Worm (Caenorhabditis elegans) whole organism, mixed stage, embryonic: ENCODE results near the gene end-3.

Experiments
- blmp-1 ChIP-seq: fragments of 150-350 bp; optimal IDR thresholded peaks from 2 replicates; lab custom pipeline; 2014; ENCODE audit warnings: missing biosample characterization, missing genetic modification characterization
- ces-1 ChIP-seq: fragments of 150-350 bp; optimal IDR thresholded peaks from 2 replicates; lab custom pipeline; 2014; ENCODE audit warnings: missing biosample characterization, missing genetic modification reagents, missing genetic modification characterization
- cnd-1 ChIP-seq: fragments of 200-800 bp; sonication (Bioruptor generic); optimal IDR thresholded peaks from 2 replicates; lab custom pipeline; 2018; ENCODE audit warnings: mild to moderate bottlenecking, missing genetic modification characterization, missing compliant biosample characterization
- elt-1 ChIP-seq: sonication (generic microtip); optimal IDR thresholded peaks from 2 replicates; lab custom pipeline; 2017; ENCODE audit warnings: missing genetic modification characterization, mild to moderate bottlenecking, missing compliant biosample characterization, antibody characterized with exemption, moderate library complexity, borderline replicate concordance; ENCODE audit not compliant: insufficient read depth
- elt-3 ChIP-seq: fragments of 150-350 bp; optimal IDR thresholded peaks from 2 replicates; lab custom pipeline; 2014; ENCODE audit warnings: missing biosample characterization, missing genetic modification characterization
- lin-32 ChIP-seq: fragments of 200-800 bp; sonication (Bioruptor generic); optimal IDR thresholded peaks from 2 replicates; lab custom pipeline; 2018; ENCODE audit warnings: mild to moderate bottlenecking, missing genetic modification characterization, missing compliant biosample characterization
- mab-5 ChIP-seq: fragments of 150-350 bp; optimal IDR thresholded peaks from 2 replicates; lab custom pipeline; 2014; ENCODE audit warnings: missing biosample characterization, missing genetic modification characterization
- mls-2 ChIP-seq: sonication (generic microtip); optimal IDR thresholded peaks from 2 replicates; lab custom pipeline; 2016; ENCODE audit warnings: mild to moderate bottlenecking, missing genetic modification characterization, moderate library complexity, missing compliant biosample characterization
- nhr-2 ChIP-seq: fragments of 150-350 bp; optimal IDR thresholded peaks from 2 replicates; lab custom pipeline; 2014; ENCODE audit warnings: missing biosample characterization, missing genetic modification characterization
- nhr-237 ChIP-seq: fragments of 150-350 bp; optimal IDR thresholded peaks from 2 replicates; lab custom pipeline; 2014; ENCODE audit warnings: missing biosample characterization, missing genetic modification characterization
- nhr-28 ChIP-seq: fragments of 150-350 bp; optimal IDR thresholded peaks from 2 replicates; lab custom pipeline; 2014; ENCODE audit warnings: missing biosample characterization, missing genetic modification characterization
- sptf-1 ChIP-seq: sonication (generic microtip); optimal IDR thresholded peaks from 2 replicates; lab custom pipeline; 2017; ENCODE audit warnings: mild to moderate bottlenecking, missing genetic modification characterization, moderate library complexity, missing compliant biosample characterization
- unc-62 ChIP-seq: fragments of 150-350 bp; optimal IDR thresholded peaks from 2 replicates; lab custom pipeline; 2014; ENCODE audit warnings: missing biosample characterization, missing genetic modification reagents, missing genetic modification characterization
- ztf-11 ChIP-seq: fragments of 150-350 bp; optimal IDR thresholded peaks from 2 replicates; lab custom pipeline; 2014; ENCODE audit warnings: missing biosample characterization, missing genetic modification characterization

- no peak for TF ChIP-seq mab-5 (tag; lab: Kevin White, UChicago)
- TF ChIP-seq mls-2 (tag; lab: Kevin White, UChicago) = no peak
- no peak for TF ChIP-seq nhr-28 (tag; lab: Kevin White, UChicago)
- no peak for TF ChIP-seq lin-32 (GFP tag; lab: Kevin White, UChicago)
- no peak for TF ChIP-seq elt-3 (tag; lab: Kevin White, UChicago)
- TF ChIP-seq elt-1 (tag; lab: Kevin White, UChicago) = no peak
- TF ChIP-seq ztf-11 (tag; lab: Kevin White, UChicago) = no peak
- TF ChIP-seq nhr-2 (tag; lab: Kevin White, UChicago) = no peak
- TF ChIP-seq nhr-237 (tag; lab: Kevin White, UChicago) = no peak
- no peak for TF ChIP-seq cnd-1 (tag; lab: Kevin White, UChicago)
- no peak for TF ChIP-seq blmp-1
- no peak for TF ChIP-seq ces-1 (GFP tag; lab: Kevin White, UChicago)
- TF ChIP-seq sptf-1 = no peak
- TF ChIP-seq unc-62 (GFP tag; lab: Kevin White, UChicago) = no peak
Measured at ce11 chrV:13986823-13987222, 27.7 kb upstream of the end-3 start.
